Worm (Caenorhabditis elegans) whole organism, L2 larva: Measurements from ENCODE around the gene vab-9.

Source experiments
- C34F6.9 ChIP-seq: fragments of 150-350 bp; optimal IDR thresholded peaks from 2 replicates; lab custom pipeline; 2014; ENCODE audit warnings: missing biosample characterization, missing genetic modification characterization
- F13H6.1 ChIP-seq: sonication (generic microtip); optimal IDR thresholded peaks from 2 replicates; lab custom pipeline; 2016; ENCODE audit warnings: missing genetic modification characterization, missing compliant biosample characterization
- R02D3.7 ChIP-seq: fragments of 150-350 bp; optimal IDR thresholded peaks from 2 replicates; lab custom pipeline; 2014; ENCODE audit warnings: missing biosample characterization, missing genetic modification characterization
- Y55F3AM.14 ChIP-seq: fragments of 200-800 bp; sonication (Bioruptor generic); optimal IDR thresholded peaks from 2 replicates; lab custom pipeline; 2018; ENCODE audit warnings: mild to moderate bottlenecking, missing genetic modification characterization, missing compliant biosample characterization
- ZK546.5 ChIP-seq: sonication (generic microtip); optimal IDR thresholded peaks from 2 replicates; lab custom pipeline; 2017; ENCODE audit warnings: missing biosample characterization, missing genetic modification characterization
- ama-1 ChIP-seq: fragments of 150-350 bp; optimal IDR thresholded peaks from 2 replicates; lab custom pipeline; 2018; ENCODE audit warnings: inconsistent platforms
- ceh-82 ChIP-seq: fragments of 150-350 bp; optimal IDR thresholded peaks from 2 replicates; lab custom pipeline; 2014; ENCODE audit warnings: missing biosample characterization, missing genetic modification characterization
- crh-2 ChIP-seq: sonication (generic microtip); optimal IDR thresholded peaks from 2 replicates; lab custom pipeline; 2017; ENCODE audit warnings: missing biosample characterization, missing genetic modification characterization
- egl-27 ChIP-seq: sonication (generic microtip); optimal IDR thresholded peaks from 3 replicates; lab custom pipeline; 2017; ENCODE audit warnings: missing biosample characterization, missing genetic modification reagents, missing genetic modification characterization
- elt-1 ChIP-seq: fragments of 150-350 bp; optimal IDR thresholded peaks from 2 replicates; lab custom pipeline; 2014; ENCODE audit warnings: missing biosample characterization, missing genetic modification characterization
- elt-3 ChIP-seq: sonication (generic microtip); optimal IDR thresholded peaks from 2 replicates; lab custom pipeline; 2017; ENCODE audit warnings: missing biosample characterization, missing genetic modification characterization
- fos-1 ChIP-seq: fragments of 150-350 bp; optimal IDR thresholded peaks from 2 replicates; lab custom pipeline; 2014; ENCODE audit warnings: missing biosample characterization, missing genetic modification characterization
- lin-11 ChIP-seq: fragments of 150-350 bp; sonication (generic microtip); optimal IDR thresholded peaks from 2 replicates; lab custom pipeline; 2014; ENCODE audit warnings: missing biosample characterization, missing genetic modification characterization, inconsistent platforms, mixed read lengths
- lin-13 ChIP-seq: fragments of 150-350 bp; optimal IDR thresholded peaks from 2 replicates; lab custom pipeline; 2014; ENCODE audit warnings: missing biosample characterization, missing genetic modification reagents, missing genetic modification characterization
- lsy-2 ChIP-seq, 2 experiments: fragments of 150-350 bp in 1 of 2; sonication (generic microtip) in 1 of 2; optimal IDR thresholded peaks; 2 replicates each; lab custom pipeline; 2014 to 2017; ENCODE audit warnings: missing biosample characterization in 2 of 2, missing genetic modification characterization in 2 of 2
- mab-5 ChIP-seq: fragments of 150-350 bp; optimal IDR thresholded peaks from 2 replicates; lab custom pipeline; 2014; ENCODE audit warnings: missing biosample characterization, missing genetic modification characterization
- mbf-1 ChIP-seq: sonication (generic microtip); optimal IDR thresholded peaks from 2 replicates; lab custom pipeline; 2017; ENCODE audit warnings: missing biosample characterization, missing genetic modification characterization
- mdl-1 ChIP-seq, 2 experiments: fragments of 150-350 bp in 1 of 2; sonication (generic microtip) in 1 of 2; optimal IDR thresholded peaks; 2 replicates each; lab custom pipeline; 2017; ENCODE audit warnings: missing biosample characterization in 2 of 2, missing genetic modification characterization in 2 of 2
- nhr-11 ChIP-seq: fragments of 150-350 bp; optimal IDR thresholded peaks from 2 replicates; lab custom pipeline; 2014; ENCODE audit warnings: missing biosample characterization, missing genetic modification characterization
- nhr-12 ChIP-seq: fragments of 150-350 bp; optimal IDR thresholded peaks from 2 replicates; lab custom pipeline; 2014; ENCODE audit warnings: missing biosample characterization, missing genetic modification characterization
- nhr-129 ChIP-seq: fragments of 150-350 bp; optimal IDR thresholded peaks from 2 replicates; lab custom pipeline; 2014; ENCODE audit warnings: missing biosample characterization, missing genetic modification characterization
- nhr-25 ChIP-seq: fragments of 150-350 bp; sonication (generic microtip); optimal IDR thresholded peaks from 3 replicates; lab custom pipeline; 2014; ENCODE audit warnings: missing biosample characterization, missing genetic modification characterization
- nhr-77 ChIP-seq: fragments of 150-350 bp; optimal IDR thresholded peaks from 2 replicates; lab custom pipeline; 2014; ENCODE audit warnings: missing biosample characterization, missing genetic modification characterization
- peb-1 ChIP-seq: fragments of 150-350 bp; optimal IDR thresholded peaks from 2 replicates; lab custom pipeline; 2014; ENCODE audit warnings: missing biosample characterization, missing genetic modification characterization
- sem-4 ChIP-seq: fragments of 150-350 bp; optimal IDR thresholded peaks from 2 replicates; lab custom pipeline; 2014; ENCODE audit warnings: missing biosample characterization, missing genetic modification reagents, missing genetic modification characterization
- skn-1 ChIP-seq: sonication (generic microtip); optimal IDR thresholded peaks from 2 replicates; lab custom pipeline; 2017; ENCODE audit warnings: missing biosample characterization, missing genetic modification characterization
- sma-9 ChIP-seq, 2 experiments: fragments of 150-350 bp in 1 of 2; sonication (generic microtip) in 1 of 2; optimal IDR thresholded peaks; 2 replicates each; lab custom pipeline; 2014 to 2016; ENCODE audit warnings: missing genetic modification characterization in 2 of 2, mild to moderate bottlenecking in 1 of 2, missing biosample characterization in 1 of 2, missing compliant biosample characterization in 1 of 2, missing genetic modification reagents in 1 of 2, moderate library complexity in 1 of 2
- snpc-4 ChIP-seq: fragments of 150-350 bp; optimal IDR thresholded peaks from 2 replicates; lab custom pipeline; 2014; ENCODE audit warnings: missing biosample characterization, missing genetic modification characterization
- unc-55 ChIP-seq: fragments of 150-350 bp; sonication (generic microtip); optimal IDR thresholded peaks from 3 replicates; lab custom pipeline; 2014; ENCODE audit warnings: missing biosample characterization, missing genetic modification reagents, missing genetic modification characterization
- unc-62 ChIP-seq: fragments of 150-350 bp; optimal IDR thresholded peaks from 2 replicates; lab custom pipeline; 2014; ENCODE audit warnings: missing biosample characterization, missing genetic modification reagents, missing genetic modification characterization
- ztf-1 ChIP-seq: fragments of 200-800 bp; sonication (Bioruptor generic); conservative IDR thresholded peaks from 2 replicates; pipeline ENCODE4 v1.3.6; 2022; ENCODE audit warnings: missing genetic modification characterization, missing compliant biosample characterization

The vab-9 gene

ce11 chrII:8637615-8638014, at the start of gene vab-9:
TSS of gene vab-9 (minus strand) at chrII:8637715.
- no peak for TF ChIP-seq peb-1
- TF ChIP-seq lin-11 (tag; lab: Kevin White, UChicago): no peak
- TF ChIP-seq ztf-1 (GFP tag; lab: Robert Waterston, UW): no peak
- no peak for TF ChIP-seq nhr-12 (tag; lab: Kevin White, UChicago)
- TF ChIP-seq unc-62 (GFP tag; lab: Kevin White, UChicago): no peak
- TF ChIP-seq snpc-4: no peak
- TF ChIP-seq ama-1 (lab: Kevin White, UChicago): no peak
- no peak for TF ChIP-seq R02D3.7 (tag; lab: Kevin White, UChicago)
- no peak for TF ChIP-seq nhr-77 (tag; lab: Kevin White, UChicago)
- TF ChIP-seq mbf-1: no peak
- TF ChIP-seq mdl-1 (tag; optimal IDR thresholded peaks at IDR 0.05; lab: Kevin White, UChicago): no peak

ce11 chrII:8685623-8686022, 48.1 kb upstream of the vab-9 start, which contains the start of gene C34C6.9:
TSS of gene C34C6.9 (plus strand) at chrII:8685923.
- TF ChIP-seq ztf-1 (GFP tag; lab: Robert Waterston, UW) (no peak), egl-27 (tag; lab: Kevin White, UChicago) (no peak), nhr-77 (tag; lab: Kevin White, UChicago) (no peak), elt-3 (no peak), F13H6.1 (tag; lab: Kevin White, UChicago) (no peak), elt-1 (tag; lab: Kevin White, UChicago) (no peak), lin-11 (tag; lab: Kevin White, UChicago) (no peak), nhr-129 (tag; lab: Kevin White, UChicago) (no peak), ZK546.5 (tag; lab: Kevin White, UChicago) (no peak), mab-5 (tag; lab: Kevin White, UChicago) (no peak), nhr-12 (tag; lab: Kevin White, UChicago) (no peak)

ce11 chrII:8684824-8685223, 47.3 kb upstream of the vab-9 start, which contains the start of gene hgap-2:
TSS of gene hgap-2 (minus strand) at chrII:8684924.
- TF ChIP-seq fos-1 (tag; lab: Kevin White, UChicago) (peak; percentile 53), nhr-11 (tag; lab: Kevin White, UChicago) (no peak)

ce11 chrII:8683933-8684332, 46.4 kb upstream of the vab-9 start:
- TF ChIP-seq C34F6.9 (tag; lab: Kevin White, UChicago) (peak; percentile 84), fos-1 (tag; lab: Kevin White, UChicago) (peak; percentile 14), unc-55 (GFP tag; lab: Kevin White, UChicago) (peak; percentile 71), lin-13 (GFP tag; lab: Kevin White, UChicago) (peak; percentile 72), elt-3 (no peak), Y55F3AM.14 (GFP tag; lab: Kevin White, UChicago) (no peak), ceh-82 (tag; lab: Kevin White, UChicago) (no peak), sma-9 (GFP tag; optimal IDR thresholded peaks at IDR 0.05; lab: Kevin White, UChicago) (peak; percentile 49), sma-9 (tag; optimal IDR thresholded peaks at IDR 0.05; lab: Kevin White, UChicago) (no peak), crh-2 (tag; lab: Kevin White, UChicago) (peak; percentile 59), lsy-2 (tag; optimal IDR thresholded peaks at IDR 0.05; lab: Kevin White, UChicago) (peak; percentile 38 to 79)
- TF ChIP-seq, all 48 proteins: peak for 7

ce11 chrII:8679799-8680198, 42.3 kb upstream of the vab-9 start:
- TF ChIP-seq fos-1 (tag; lab: Kevin White, UChicago): peak; percentile 40
- TF ChIP-seq skn-1: no peak

- TF ChIP-seq nhr-25 (tag; lab: Kevin White, UChicago) (peak; percentile 16), fos-1 (tag; lab: Kevin White, UChicago) (no peak)
Measured at ce11 chrII:8675369-8675768, 37.9 kb upstream of the vab-9 start.

ce11 chrII:8670835-8671234, 33.3 kb upstream of the vab-9 start:
- TF ChIP-seq snpc-4: peak; percentile 35
- TF ChIP-seq sem-4 (tag; lab: Kevin White, UChicago): no peak
- TF ChIP-seq, all 48 proteins: peak for 1
